Fruit fly (Drosophila melanogaster): ENCODE data around the gene CG5004.

CG5004 gene

DNA sequence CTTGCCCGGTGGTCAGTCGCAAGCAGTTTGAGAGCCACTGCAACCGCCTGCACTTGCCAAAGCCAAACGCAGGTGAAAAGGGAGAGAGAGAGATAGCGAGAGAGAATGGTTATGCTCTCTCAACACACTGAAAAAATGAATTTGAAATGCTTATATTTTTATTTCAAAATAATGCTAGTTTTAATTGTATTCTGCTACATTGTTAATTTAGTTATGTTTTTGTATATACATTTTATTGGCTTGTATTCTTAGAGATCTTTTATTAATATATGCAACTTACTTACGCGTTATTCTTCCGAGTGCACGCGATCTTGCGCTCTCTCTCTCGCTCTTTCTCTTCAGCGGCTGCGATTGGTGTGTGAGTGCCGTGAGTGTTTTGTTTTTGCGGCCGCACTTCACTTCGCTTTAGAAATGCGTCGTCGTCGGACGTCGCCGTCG lies 71.1 kb downstream of the CG5004 start (continued):
- peak; percentile 70 for TF ChIP-seq stwl (tag; optimal IDR thresholded peaks at IDR 0.05)
- peak; percentile 33 for TF ChIP-seq CG11398 (GFP tag; optimal IDR thresholded peaks at IDR 0.05)
- no peak for TF ChIP-seq CG2116 (GFP tag; optimal IDR thresholded peaks at IDR 0.05)
- TF ChIP-seq Lhr (GFP tag; optimal IDR thresholded peaks at IDR 0.05) = no peak
- no peak for TF ChIP-seq CG42726 (GFP tag; IDR thresholded peaks at IDR 0.05; ENCODE audit: partially characterized antibody)
- TF ChIP-seq CG16815 (GFP tag; optimal IDR thresholded peaks at IDR 0.05) = no peak
- peak; percentile 83 for TF ChIP-seq CG31365 (tag; optimal IDR thresholded peaks at IDR 0.05)
- TF ChIP-seq Nf-YB (GFP tag; optimal IDR thresholded peaks at IDR 0.05) = peak; percentile 19
- peak; percentile 90 for TF ChIP-seq jumu (GFP tag; optimal IDR thresholded peaks at IDR 0.05)
- no peak for TF ChIP-seq CG12299 (tag; optimal IDR thresholded peaks at IDR 0.05)
- no peak for TF ChIP-seq Mad (GFP tag; optimal IDR thresholded peaks at IDR 0.05)
- TF ChIP-seq hb (GFP tag; IDR thresholded peaks at IDR 0.05; ENCODE audit: partially characterized antibody) = no peak
- TF ChIP-seq CG14441 (GFP tag; IDR thresholded peaks at IDR 0.05) = peak; percentile 99
- TF ChIP-seq CG14050 (GFP tag; IDR thresholded peaks at IDR 0.05) = peak; percentile 95
- TF ChIP-seq Mrtf (GFP tag; IDR thresholded peaks at IDR 0.05) = peak; percentile 98
- peak; percentile 98 for TF ChIP-seq danr (GFP tag; IDR thresholded peaks at IDR 0.05)
- no peak for TF ChIP-seq salm (tag; optimal IDR thresholded peaks at IDR 0.05)
- TF ChIP-seq CG11085 (GFP tag; IDR thresholded peaks at IDR 0.05) = peak; percentile 98
- peak; percentile 92 for TF ChIP-seq Ets97D (GFP tag; optimal IDR thresholded peaks at IDR 0.05)
- peak; percentile 99 for TF ChIP-seq CG6689 (GFP tag; IDR thresholded peaks at IDR 0.05)
- no peak for TF ChIP-seq CG2875 (GFP tag; optimal IDR thresholded peaks at IDR 0.05)
- TF ChIP-seq CG11093 (GFP tag; IDR thresholded peaks at IDR 0.05) = peak; percentile 98
- TF ChIP-seq sna (GFP tag; IDR thresholded peaks at IDR 0.05; ENCODE audit: partially characterized antibody) = no peak
- peak; percentile 98 for TF ChIP-seq fd96Cb (tag; optimal IDR thresholded peaks at IDR 0.05)
- no peak for TF ChIP-seq CG2889 (GFP tag; IDR thresholded peaks at IDR 0.05)
- peak; percentile 95 for TF ChIP-seq CG15011 (GFP tag; optimal IDR thresholded peaks at IDR 0.05)
- peak; percentile 98 for TF ChIP-seq CG3726 (GFP tag; IDR thresholded peaks at IDR 0.05)
- TF ChIP-seq otp (GFP tag; IDR thresholded peaks at IDR 0.05) = peak; percentile 92
- TF ChIP-seq CG17568 (GFP tag; optimal IDR thresholded peaks at IDR 0.05) = no peak
- peak; percentile 97 for TF ChIP-seq cato (GFP tag; optimal IDR thresholded peaks at IDR 0.05; ENCODE audit: borderline replicate concordance)
- peak; percentile 95 for TF ChIP-seq CG6854 (GFP tag; optimal IDR thresholded peaks at IDR 0.05)
- no peak for TF ChIP-seq usp (GFP tag; optimal IDR thresholded peaks at IDR 0.05)
- peak; percentile 52 for TF ChIP-seq CG9797 (GFP tag; optimal IDR thresholded peaks at IDR 0.05)
- no peak for TF ChIP-seq ab (GFP tag; optimal IDR thresholded peaks at IDR 0.05)
- no peak for TF ChIP-seq CG3838 (GFP tag; optimal IDR thresholded peaks at IDR 0.05)
- TF ChIP-seq CG11723 (GFP tag; optimal IDR thresholded peaks at IDR 0.05) = no peak
- TF ChIP-seq hkb (optimal IDR thresholded peaks at IDR 0.05) = no peak
- peak; percentile 99 for TF ChIP-seq hkb (GFP tag; IDR thresholded peaks at IDR 0.05)
- TF ChIP-seq Gug (GFP tag; IDR thresholded peaks at IDR 0.05) = peak; percentile 92
- peak; percentile 95 for TF ChIP-seq CG31224 (GFP tag; IDR thresholded peaks at IDR 0.05)
- TF ChIP-seq CG13894 (tag; optimal IDR thresholded peaks at IDR 0.05) = peak; percentile 85
- TF ChIP-seq dan (GFP tag; IDR thresholded peaks at IDR 0.05) = peak; percentile 94
- TF ChIP-seq NfI (GFP tag; optimal IDR thresholded peaks at IDR 0.05) = no peak
- TF ChIP-seq tup (GFP tag; optimal IDR thresholded peaks at IDR 0.05) = peak; percentile 95
- TF ChIP-seq so (GFP tag; IDR thresholded peaks at IDR 0.05) = peak; percentile 97
- no peak for TF ChIP-seq ato (GFP tag; IDR thresholded peaks at IDR 0.05; ENCODE audit: partially characterized antibody)
- peak; percentile 88 for TF ChIP-seq grn (GFP tag; optimal IDR thresholded peaks at IDR 0.05)
- peak; percentile 98 for TF ChIP-seq zen (tag; optimal IDR thresholded peaks at IDR 0.05)
- peak; percentile 93 for TF ChIP-seq Nf-YC (tag; optimal IDR thresholded peaks at IDR 0.05)
- TF ChIP-seq CG6683 (GFP tag; optimal IDR thresholded peaks at IDR 0.05) = peak; percentile 94
- TF ChIP-seq HLH4C (GFP tag; IDR thresholded peaks at IDR 0.05; ENCODE audit: partially characterized antibody) = no peak

Data from whole organism, embryonic.